Worm (Caenorhabditis elegans): ENCODE results near the gene T01B11.1.

Gene T01B11.1

DNA sequence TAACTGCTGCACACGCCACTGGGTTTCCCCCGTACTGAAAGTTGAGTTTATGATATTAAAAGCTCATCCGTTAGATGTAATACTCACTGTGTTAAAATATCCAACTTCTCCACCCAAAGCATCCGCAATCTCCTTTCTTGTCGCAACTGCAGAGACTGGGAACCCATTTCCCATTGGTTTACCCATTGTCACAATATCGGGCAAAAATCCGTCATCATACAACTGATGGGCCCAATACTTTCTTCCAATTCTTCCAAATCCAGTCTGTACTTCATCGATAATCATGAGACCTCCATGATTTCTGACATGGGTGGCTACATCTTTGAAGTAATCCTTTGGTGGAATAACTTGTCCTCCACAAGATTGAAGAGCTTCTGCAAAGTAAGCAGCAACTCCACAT lies 2.9 kb downstream of the T01B11.1 start:
- TF ChIP-seq pbrm-1 (GFP tag; IDR thresholded peaks at IDR 0.05) (no peak), egl-44 (GFP tag; IDR thresholded peaks at IDR 0.05) (no peak), nhr-179 (tag; optimal IDR thresholded peaks at IDR 0.05) (no peak), zim-3 (tag; optimal IDR thresholded peaks at IDR 0.05) (no peak), ztf-25 (GFP tag; IDR thresholded peaks at IDR 0.05) (no peak), nhr-80 (tag; optimal IDR thresholded peaks at IDR 0.05) (no peak), ceh-91 (GFP tag; IDR thresholded peaks at IDR 0.05) (no peak), dpff-1 (tag; optimal IDR thresholded peaks at IDR 0.05) (no peak)

DNA sequence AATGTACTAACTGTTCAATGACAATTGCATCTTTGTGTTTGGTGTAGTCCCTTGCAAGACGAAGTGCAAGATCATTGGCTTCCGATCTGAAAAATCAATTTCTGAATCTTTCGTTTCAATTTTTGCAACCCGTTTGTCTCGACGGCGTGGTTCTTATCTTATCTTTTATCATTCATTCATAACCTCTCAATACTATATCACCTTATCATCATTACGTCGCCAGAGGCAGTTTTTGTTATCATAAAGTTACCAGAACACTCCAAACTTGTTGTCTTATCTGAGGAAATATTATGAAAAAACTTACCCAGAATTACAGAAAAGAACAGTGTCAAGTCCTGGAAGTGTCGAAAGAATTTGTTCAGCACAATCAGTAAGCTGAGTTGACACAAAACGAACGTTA lies 3.5 kb downstream of the T01B11.1 start:
- no peak for TF ChIP-seq lir-1 (GFP tag; conservative IDR thresholded peaks at IDR 0.05)
- TF ChIP-seq nhr-80 (tag; optimal IDR thresholded peaks at IDR 0.05) = peak; percentile 56

DNA sequence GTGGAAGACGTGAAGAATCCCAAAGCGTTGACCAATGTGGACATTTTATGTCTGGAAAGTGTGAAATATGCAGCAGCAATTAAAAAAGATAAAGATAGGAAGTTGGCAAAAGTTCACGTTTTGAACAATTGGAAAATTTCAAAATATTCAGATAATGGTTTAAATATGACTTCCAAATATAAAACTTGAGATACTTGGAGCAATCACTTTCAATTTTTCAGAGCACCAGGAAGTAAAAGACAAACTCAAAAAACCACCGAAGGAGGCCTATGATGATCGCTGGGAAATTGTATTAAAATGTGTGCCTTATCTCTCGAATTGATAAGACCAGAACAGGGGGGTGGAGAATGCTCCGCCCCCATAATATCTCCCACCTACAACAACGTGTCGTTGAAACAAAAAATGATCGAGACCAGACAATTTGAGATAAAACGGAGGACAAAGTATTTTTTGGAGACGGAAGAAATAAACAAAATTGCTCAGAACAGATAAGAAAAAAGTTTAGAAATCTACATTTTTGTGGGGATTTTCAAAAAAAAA lies 4.8 kb downstream of the T01B11.1 start, which contains the start of gene eppl-1:
TSS of gene eppl-1 (minus strand) at position 51 of the 540 bp plus-strand sequence.
- TF ChIP-seq atf-7 (tag; optimal IDR thresholded peaks at IDR 0.05) (no peak), dpl-1 (GFP tag; optimal IDR thresholded peaks at IDR 0.05) (no peak), pbrm-1 (GFP tag; IDR thresholded peaks at IDR 0.05) (no peak), unc-130 (GFP tag; optimal IDR thresholded peaks at IDR 0.05) (no peak), nhr-80 (tag; optimal IDR thresholded peaks at IDR 0.05) (peak; percentile 31), madf-6 (GFP tag; IDR thresholded peaks at IDR 0.05) (no peak), hrde-1 (tag; optimal IDR thresholded peaks at IDR 0.05; ENCODE audit: borderline replicate concordance) (no peak), tbx-9 (tag; optimal IDR thresholded peaks at IDR 0.05; ENCODE audit: borderline replicate concordance) (no peak)

DNA sequence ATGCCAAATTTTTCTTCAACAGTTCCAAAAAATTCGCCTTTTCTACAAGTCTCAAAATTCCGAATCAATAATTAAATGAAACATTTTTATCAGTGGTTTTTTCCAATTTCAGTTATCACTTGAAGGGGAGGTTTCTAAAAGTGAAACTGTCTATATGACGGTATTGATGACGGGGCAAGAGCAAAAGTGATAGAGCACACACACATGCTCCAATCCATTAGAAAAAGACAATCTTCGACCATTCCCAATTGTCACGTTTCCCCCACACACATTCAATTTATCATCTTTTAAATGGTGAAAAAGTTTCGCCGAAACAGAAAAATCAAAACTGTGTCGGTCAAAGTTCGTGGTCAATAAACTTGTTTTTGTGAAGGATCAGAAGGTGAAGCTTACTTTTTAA lies 6.2 kb downstream of the T01B11.1 start:
- TF ChIP-seq B0261.1 (tag; optimal IDR thresholded peaks at IDR 0.05) = no peak
- no peak for TF ChIP-seq ceh-100 (GFP tag; IDR thresholded peaks at IDR 0.05)
- 0 out of 2 replicates have a peak, but pooled peaks have one; percentile 25 for TF ChIP-seq nfyb-1 (GFP tag; IDR thresholded peaks at IDR 0.05)
- no peak for TF ChIP-seq Y53G8AR.9 (GFP tag; conservative IDR thresholded peaks at IDR 0.05)
- peak in 1 of 2 experiments; percentile 48 for TF ChIP-seq let-607 (tag; optimal IDR thresholded peaks at IDR 0.05)
- TF ChIP-seq unc-62 (GFP tag; optimal IDR thresholded peaks at IDR 0.05) = no peak
- TF ChIP-seq tbp1 (GFP tag; optimal IDR thresholded peaks at IDR 0.05) = peak; percentile 25
- no peak for TF ChIP-seq lin-35 (GFP tag; optimal IDR thresholded peaks at IDR 0.05)
- peak; percentile 86 for TF ChIP-seq nhr-80 (tag; optimal IDR thresholded peaks at IDR 0.05)
- TF ChIP-seq athp-1 (tag; optimal IDR thresholded peaks at IDR 0.05) = no peak
- TF ChIP-seq ztf-28 (GFP tag; IDR thresholded peaks at IDR 0.05) = no peak
- no peak for TF ChIP-seq K12H6.12 (tag; optimal IDR thresholded peaks at IDR 0.05)
- peak; percentile 26 for TF ChIP-seq atf-7 (tag; optimal IDR thresholded peaks at IDR 0.05)
- no peak for TF ChIP-seq ccch-3 (GFP tag; optimal IDR thresholded peaks at IDR 0.05)

DNA sequence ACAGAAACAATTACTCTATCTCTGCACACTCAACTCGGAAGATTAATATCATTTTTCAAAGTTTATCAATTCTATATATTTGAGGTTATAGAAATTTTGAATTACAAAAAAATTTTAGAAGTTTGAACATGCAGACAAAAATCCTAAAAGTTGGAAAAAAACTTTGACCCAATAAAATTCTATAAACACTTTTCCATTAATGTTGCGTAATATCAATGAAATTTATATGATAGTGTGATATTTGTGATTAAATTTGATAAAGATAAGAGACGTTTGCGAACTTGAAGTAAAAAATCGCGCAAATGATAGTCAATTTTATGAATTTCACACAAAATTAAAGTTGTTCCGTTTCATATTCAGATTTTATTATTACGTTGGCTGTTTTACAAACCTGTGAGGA lies 7.1 kb downstream of the T01B11.1 start:
- peak; percentile 3 for TF ChIP-seq nhr-80 (tag; optimal IDR thresholded peaks at IDR 0.05)
- no peak for TF ChIP-seq lin-40 (tag; optimal IDR thresholded peaks at IDR 0.05)

- no peak for TF ChIP-seq aptf-3 (GFP tag; IDR thresholded peaks at IDR 0.05)
- TF ChIP-seq attf-3 (GFP tag; conservative IDR thresholded peaks at IDR 0.05) = peak; percentile 82
- peak; percentile 25 for TF ChIP-seq lsl-1 (GFP tag; optimal IDR thresholded peaks at IDR 0.05)
Observed at ce11 chrIV:8456899-8457298, 9.9 kb downstream of the T01B11.1 start, which contains the start of gene syx-4. Gene syx-4, plus strand, starts transcription at chrIV:8457280.

Data from whole organism, young adult.